Worm (Caenorhabditis elegans) whole organism, mixed stage, embryonic: ENCODE data around the gene phy-3.

Source experiments
- blmp-1 ChIP-seq: fragments of 150-350 bp; optimal IDR thresholded peaks from 2 replicates; lab custom pipeline; 2014; ENCODE audit warnings: missing biosample characterization, missing genetic modification characterization
- elt-1 ChIP-seq: sonication (generic microtip); optimal IDR thresholded peaks from 2 replicates; lab custom pipeline; 2017; ENCODE audit warnings: missing genetic modification characterization, mild to moderate bottlenecking, missing compliant biosample characterization, antibody characterized with exemption, moderate library complexity, borderline replicate concordance; ENCODE audit not compliant: insufficient read depth

DNA sequence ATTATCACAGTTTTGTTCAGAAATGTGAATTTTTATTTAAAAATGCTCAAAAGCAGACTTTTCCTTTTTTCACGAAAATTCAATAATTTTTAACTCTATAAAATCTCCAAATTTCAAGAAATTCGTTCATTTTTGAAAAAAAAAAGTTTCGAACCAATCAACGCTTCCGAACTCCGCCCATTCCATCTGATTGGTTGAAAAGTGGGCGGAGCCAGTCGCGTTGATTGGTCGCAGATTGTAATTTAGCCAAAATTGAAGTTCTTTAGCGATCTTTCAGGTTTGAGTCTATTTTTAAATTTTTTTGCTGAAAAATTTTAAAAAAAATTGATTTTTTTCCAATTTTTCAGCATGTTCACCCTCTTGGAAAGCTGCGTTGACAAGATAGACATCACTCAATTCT, 20.6 kb upstream of the phy-3 start:
- TF ChIP-seq blmp-1 (tag; lab: Kevin White, UChicago) (no peak), elt-1 (tag; lab: Kevin White, UChicago) (no peak)
